Fruit fly (Drosophila melanogaster) whole organism, embryonic: ENCODE data around the gene Mbs.

Source experiments
- Abd-B ChIP-seq: fragments of 200-800 bp; sonication (Bioruptor generic); optimal IDR thresholded peaks from 2 replicates; lab custom pipeline; 2018; ENCODE audit warnings: missing biosample characterization, mild to moderate bottlenecking, missing genetic modification characterization, moderate library complexity
- Adf1 ChIP-seq: fragments of 200-800 bp; sonication (Bioruptor generic); IDR thresholded peaks from 2 replicates; pipeline ENCODE4 v1.3.6; 2022; ENCODE audit warnings: missing biosample characterization, missing genetic modification characterization
- BEAF-32 ChIP-seq: fragments of 200-800 bp; sonication (Bioruptor generic); optimal IDR thresholded peaks from 3 replicates; lab custom pipeline; 2017; ENCODE audit warnings: missing biosample characterization, missing genetic modification characterization, mild to moderate bottlenecking, moderate library complexity, missing genetic modification reagents
- CG10543 ChIP-seq: fragments of 200-800 bp; sonication (Bioruptor generic); optimal IDR thresholded peaks from 3 replicates; lab custom pipeline; 2017; ENCODE audit warnings: missing biosample characterization, mild to moderate bottlenecking, missing genetic modification characterization, moderate library complexity
- CG11398 ChIP-seq: fragments of 200-800 bp; sonication (Bioruptor generic); optimal IDR thresholded peaks from 2 replicates; lab custom pipeline; 2016; ENCODE audit warnings: missing biosample characterization, missing genetic modification characterization
- CG1233 ChIP-seq: fragments of 200-800 bp; sonication (Bioruptor generic); optimal IDR thresholded peaks from 4 replicates; lab custom pipeline; 2018; ENCODE audit warnings: missing biosample characterization, mild to moderate bottlenecking, missing genetic modification characterization
- CG12942 ChIP-seq: fragments of 200-800 bp; sonication (Bioruptor generic); optimal IDR thresholded peaks from 3 replicates; lab custom pipeline; 2016; ENCODE audit warnings: missing biosample characterization, missing genetic modification characterization
- CG14667 ChIP-seq: fragments of 200-800 bp; sonication (Bioruptor generic); IDR thresholded peaks from 2 replicates; pipeline ENCODE4 v1.3.6; 2022; ENCODE audit warnings: missing biosample characterization, missing genetic modification characterization
- CG17385 ChIP-seq: fragments of 200-800 bp; sonication (Bioruptor generic); optimal IDR thresholded peaks from 3 replicates; lab custom pipeline; 2018; ENCODE audit warnings: missing biosample characterization, mild to moderate bottlenecking, missing genetic modification characterization
- CG17829 ChIP-seq: fragments of 200-800 bp; optimal IDR thresholded peaks from 2 replicates; lab custom pipeline; 2019; ENCODE audit warnings: missing biosample characterization, mild to moderate bottlenecking, missing genetic modification characterization, moderate library complexity
- CG18476 ChIP-seq: fragments of 200-800 bp; sonication (Bioruptor generic); optimal IDR thresholded peaks from 2 replicates; lab custom pipeline; 2016; ENCODE audit warnings: missing biosample characterization, mild to moderate bottlenecking, missing genetic modification characterization
- CG18764 ChIP-seq: fragments of 200-800 bp; sonication (Bioruptor generic); optimal IDR thresholded peaks from 3 replicates; lab custom pipeline; 2016; ENCODE audit warnings: missing biosample characterization, missing genetic modification characterization
- CG31365 ChIP-seq: fragments of 200-800 bp; sonication (Bioruptor generic); optimal IDR thresholded peaks from 2 replicates; lab custom pipeline; 2018; ENCODE audit warnings: missing biosample characterization, mild to moderate bottlenecking, missing genetic modification characterization
- CG31388 ChIP-seq: fragments of 200-800 bp; sonication (Bioruptor generic); optimal IDR thresholded peaks from 2 replicates; lab custom pipeline; 2016; ENCODE audit warnings: missing biosample characterization, missing genetic modification characterization
- CG32767 ChIP-seq: fragments of 200-800 bp; sonication (Bioruptor generic); IDR thresholded peaks from 2 replicates; pipeline ENCODE4 v1.3.6; 2022; ENCODE audit warnings: missing biosample characterization, missing genetic modification characterization
- CG34422 ChIP-seq: fragments of 200-800 bp; sonication (Bioruptor generic); IDR thresholded peaks from 3 replicates; pipeline ENCODE4 v1.3.6; 2022; ENCODE audit warnings: missing biosample characterization, missing genetic modification characterization
- CG42726 ChIP-seq: fragments of 200-800 bp; sonication (Bioruptor generic); IDR thresholded peaks from 2 replicates; pipeline ENCODE4 v1.3.6; 2022; ENCODE audit warnings: missing biosample characterization, missing genetic modification characterization; ENCODE audit not compliant: partially characterized antibody
- CG4707 ChIP-seq: fragments of 200-800 bp; sonication (Bioruptor generic); optimal IDR thresholded peaks from 2 replicates; lab custom pipeline; 2018; ENCODE audit warnings: missing biosample characterization, mild to moderate bottlenecking, missing genetic modification characterization, moderate library complexity
- CG6272 ChIP-seq: fragments of 200-800 bp; sonication (Bioruptor generic); IDR thresholded peaks from 2 replicates; pipeline ENCODE4 v1.3.6; 2022; ENCODE audit warnings: missing biosample characterization, missing genetic modification characterization
- CG6813 ChIP-seq: fragments of 200-800 bp; sonication (Bioruptor generic); optimal IDR thresholded peaks from 2 replicates; lab custom pipeline; 2017; ENCODE audit warnings: missing biosample characterization, missing genetic modification characterization, mild to moderate bottlenecking, moderate library complexity, missing genetic modification reagents
- CG8924 ChIP-seq: fragments of 200-800 bp; optimal IDR thresholded peaks from 3 replicates; lab custom pipeline; 2019; ENCODE audit warnings: missing biosample characterization, mild to moderate bottlenecking, missing genetic modification characterization, moderate library complexity
- CG9215 ChIP-seq: fragments of 200-800 bp; sonication (Bioruptor generic); IDR thresholded peaks from 2 replicates; pipeline ENCODE4 v1.3.6; 2022; ENCODE audit warnings: missing biosample characterization, missing genetic modification characterization
- Dref ChIP-seq: fragments of 200-800 bp; sonication (Bioruptor generic); IDR thresholded peaks from 2 replicates; pipeline ENCODE4 v1.3.6; 2022; ENCODE audit warnings: missing biosample characterization, missing genetic modification characterization
- H15 ChIP-seq: fragments of 200-800 bp; sonication (Bioruptor generic); IDR thresholded peaks from 3 replicates; pipeline ENCODE4 v1.3.6; 2022; ENCODE audit warnings: missing biosample characterization, missing genetic modification characterization
- Hmx ChIP-seq: fragments of 200-800 bp; sonication (Bioruptor generic); optimal IDR thresholded peaks from 2 replicates; lab custom pipeline; 2016; ENCODE audit warnings: missing biosample characterization, missing genetic modification characterization
- MTF-1 ChIP-seq: fragments of 200-800 bp; sonication (Bioruptor generic); optimal IDR thresholded peaks from 2 replicates; lab custom pipeline; 2018; ENCODE audit warnings: missing biosample characterization, mild to moderate bottlenecking, missing genetic modification characterization, borderline replicate concordance
- NfI ChIP-seq: fragments of 200-800 bp; sonication (Bioruptor generic); optimal IDR thresholded peaks from 3 replicates; lab custom pipeline; 2018; ENCODE audit warnings: missing biosample characterization, mild to moderate bottlenecking, missing genetic modification characterization, moderate library complexity
- Ravus ChIP-seq: fragments of 200-800 bp; sonication (Bioruptor generic); IDR thresholded peaks from 2 replicates; pipeline ENCODE4 v1.3.6; 2022; ENCODE audit warnings: missing biosample characterization, missing genetic modification characterization
- Sin3A ChIP-seq: fragments of >200 bp; optimal IDR thresholded peaks from 2 replicates; lab custom pipeline; 2018
- ara ChIP-seq: fragments of 200-800 bp; sonication (Bioruptor generic); IDR thresholded peaks from 2 replicates; pipeline ENCODE4 v1.3.6; 2022; ENCODE audit warnings: missing biosample characterization, missing genetic modification characterization
- ash1 ChIP-seq: fragments of 200-800 bp; sonication (Bioruptor generic); optimal IDR thresholded peaks from 2 replicates; lab custom pipeline; 2018; ENCODE audit warnings: missing biosample characterization, mild to moderate bottlenecking, missing genetic modification characterization
- corto ChIP-seq: fragments of 200-800 bp; sonication (Bioruptor generic); optimal IDR thresholded peaks from 2 replicates; lab custom pipeline; 2016; ENCODE audit warnings: missing biosample characterization, mild to moderate bottlenecking, missing genetic modification characterization, moderate library complexity
- cwo ChIP-seq: fragments of 200-800 bp; sonication (Bioruptor generic); optimal IDR thresholded peaks from 3 replicates; lab custom pipeline; 2017; ENCODE audit warnings: missing biosample characterization, missing genetic modification characterization, mild to moderate bottlenecking, moderate library complexity, missing genetic modification reagents
- da ChIP-seq: fragments of 200-800 bp; sonication (Bioruptor generic); optimal IDR thresholded peaks from 2 replicates; lab custom pipeline; 2016; ENCODE audit warnings: missing biosample characterization, missing genetic modification characterization
- disco-r ChIP-seq: fragments of 200-800 bp; sonication (Bioruptor generic); optimal IDR thresholded peaks from 2 replicates; lab custom pipeline; 2016; ENCODE audit warnings: missing biosample characterization, missing genetic modification characterization
- dmrt11E ChIP-seq: fragments of 200-800 bp; sonication (Bioruptor generic); optimal IDR thresholded peaks from 3 replicates; lab custom pipeline; 2018; ENCODE audit warnings: missing biosample characterization, mild to moderate bottlenecking, missing genetic modification characterization, moderate library complexity
- her ChIP-seq: fragments of 200-800 bp; sonication (Bioruptor generic); optimal IDR thresholded peaks from 2 replicates; lab custom pipeline; 2016; ENCODE audit warnings: missing biosample characterization, missing genetic modification characterization
- nerfin-2 ChIP-seq: fragments of 200-800 bp; sonication (Bioruptor generic); IDR thresholded peaks from 2 replicates; pipeline ENCODE4 v1.3.6; 2022; ENCODE audit warnings: missing biosample characterization, missing genetic modification characterization; ENCODE audit not compliant: partially characterized antibody
- nmo ChIP-seq: fragments of 200-800 bp; sonication (Bioruptor generic); optimal IDR thresholded peaks from 2 replicates; lab custom pipeline; 2018; ENCODE audit warnings: missing biosample characterization, mild to moderate bottlenecking, missing genetic modification characterization, moderate library complexity
- org-1 ChIP-seq: fragments of 200-800 bp; sonication (Bioruptor generic); optimal IDR thresholded peaks from 2 replicates; lab custom pipeline; 2017; ENCODE audit warnings: missing biosample characterization, missing genetic modification characterization
- prd ChIP-seq, 3 experiments: fragments of >200 bp in 2 of 3; fragments of 200-800 bp in 1 of 3; sonication (Bioruptor generic) in 1 of 3; optimal IDR thresholded peaks in 2 of 3; IDR thresholded peaks in 1 of 3; 2 replicates in 2 of 3; 3 replicates in 1 of 3; pipeline versions ENCODE4 v1.3.6 to Lab custom; 2017 to 2022; ENCODE audit warnings: missing biosample characterization in 1 of 3, missing genetic modification characterization in 1 of 3
- pzg ChIP-seq: fragments of 200-800 bp; sonication (Bioruptor generic); optimal IDR thresholded peaks from 3 replicates; lab custom pipeline; 2018; ENCODE audit warnings: missing biosample characterization, mild to moderate bottlenecking, missing genetic modification characterization, moderate library complexity
- ro ChIP-seq: fragments of 200-800 bp; sonication (Bioruptor generic); IDR thresholded peaks from 2 replicates; pipeline ENCODE4 v1.3.6; 2022; ENCODE audit warnings: missing biosample characterization, missing genetic modification characterization
- sens ChIP-seq: fragments of 200-800 bp; sonication (Bioruptor generic); peaks from one replicate; lab custom pipeline; 2016; ENCODE audit warnings: missing biosample characterization, missing genetic modification characterization
- shn ChIP-seq: fragments of 200-800 bp; sonication (Bioruptor generic); optimal IDR thresholded peaks from 3 replicates; lab custom pipeline; 2016; ENCODE audit warnings: missing biosample characterization, missing genetic modification characterization
- slbo ChIP-seq: fragments of 200-800 bp; sonication (Bioruptor generic); IDR thresholded peaks from 2 replicates; pipeline ENCODE4 v1.3.6; 2022; ENCODE audit warnings: missing biosample characterization, missing genetic modification characterization
- tin ChIP-seq: fragments of 200-800 bp; sonication (Bioruptor generic); optimal IDR thresholded peaks from 3 replicates; lab custom pipeline; 2016; ENCODE audit warnings: missing biosample characterization, missing genetic modification characterization
- unc-4 ChIP-seq: fragments of 200-800 bp; sonication (Bioruptor generic); IDR thresholded peaks from 2 replicates; pipeline ENCODE4 v1.3.6; 2022; ENCODE audit warnings: missing biosample characterization, missing genetic modification characterization; ENCODE audit not compliant: partially characterized antibody
- unpg ChIP-seq: fragments of 200-800 bp; sonication (Bioruptor generic); optimal IDR thresholded peaks from 3 replicates; lab custom pipeline; 2018; ENCODE audit warnings: missing biosample characterization, mild to moderate bottlenecking, missing genetic modification characterization, moderate library complexity
- vfl ChIP-seq: fragments of 200-800 bp; sonication (Bioruptor generic); optimal IDR thresholded peaks from 2 replicates; lab custom pipeline; 2016; ENCODE audit warnings: missing biosample characterization, missing genetic modification characterization

Gene Mbs

DNA sequence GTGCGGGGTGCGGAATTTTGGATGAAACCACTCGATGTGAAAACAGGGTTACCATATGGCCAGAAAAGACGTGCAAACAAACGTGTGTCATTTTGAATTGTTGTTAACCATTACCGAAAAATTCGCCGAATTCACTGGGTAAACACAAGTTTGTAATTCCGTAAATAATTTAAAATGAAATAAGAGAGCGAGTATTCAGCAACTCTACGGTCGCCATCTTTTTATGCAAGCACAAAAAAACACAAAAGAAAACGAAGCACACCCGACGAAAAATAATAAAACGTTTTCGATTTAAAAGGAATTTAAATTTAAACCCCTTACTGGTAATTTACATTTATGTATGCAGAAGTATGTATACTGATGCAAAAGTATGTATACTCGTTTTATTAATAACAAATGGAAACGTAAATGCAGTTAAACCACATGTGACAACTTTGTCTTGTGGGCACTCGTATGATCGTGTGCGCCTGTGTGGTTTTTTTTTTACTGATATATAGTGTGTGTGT is 5.9 kb upstream of the Mbs start (continued):
- TF ChIP-seq prd (optimal IDR thresholded peaks at IDR 0.05; lab: Kevin White, UChicago) (no peak), prd (GFP tag; IDR thresholded peaks at IDR 0.05; lab: Robert Waterston, UW) (peak; percentile 95), CG34422 (GFP tag; lab: Robert Waterston, UW) (peak; percentile 92), BEAF-32 (GFP tag; lab: Kevin White, UChicago) (no peak), org-1 (GFP tag; lab: Kevin White, UChicago) (peak; percentile 87), CG17829 (tag; lab: Kevin White, UChicago) (peak; percentile 97), CG31388 (GFP tag; lab: Kevin White, UChicago) (peak; percentile 52), Dref (GFP tag; lab: Robert Waterston, UW) (peak; percentile 32; the same call in 1 of the 2 replicates), vfl (GFP tag; lab: Kevin White, UChicago) (peak; percentile 88), pzg (peak; percentile 18), ro (0 out of 2 replicates have a peak, but pooled peaks have one; percentile 60), Abd-B (GFP tag; lab: Kevin White, UChicago) (peak; percentile 75), sens (peak; percentile 99), CG6813 (GFP tag; lab: Kevin White, UChicago) (peak; percentile 92), Hmx (GFP tag; lab: Kevin White, UChicago) (peak; percentile 83), da (peak; percentile 34), CG8924 (tag; lab: Kevin White, UChicago) (peak; percentile 92), CG1233 (GFP tag; lab: Kevin White, UChicago) (peak; percentile 94), CG42726 (GFP tag; lab: Robert Waterston, UW) (no peak), shn (GFP tag; lab: Kevin White, UChicago) (peak; percentile 75), dmrt11E (tag; lab: Kevin White, UChicago) (peak; percentile 90), NfI (GFP tag; lab: Kevin White, UChicago) (peak; percentile 91), CG4707 (GFP tag; lab: Kevin White, UChicago) (peak; percentile 83), nerfin-2 (GFP tag; lab: Robert Waterston, UW) (no peak), CG10543 (GFP tag; lab: Kevin White, UChicago) (peak; percentile 79), Adf1 (GFP tag; lab: Robert Waterston, UW) (peak; percentile 70), CG18476 (GFP tag; lab: Kevin White, UChicago) (peak; percentile 93), CG6272 (GFP tag; lab: Robert Waterston, UW) (peak; percentile 82), corto (GFP tag; lab: Kevin White, UChicago) (peak; percentile 97), CG9215 (GFP tag; lab: Robert Waterston, UW) (peak; percentile 80), unc-4 (no peak), MTF-1 (GFP tag; lab: Kevin White, UChicago) (peak; percentile 86), H15 (GFP tag; lab: Robert Waterston, UW) (peak; percentile 86), CG11398 (peak; percentile 77), nmo (GFP tag; lab: Kevin White, UChicago) (peak; percentile 90), disco-r (GFP tag; lab: Kevin White, UChicago) (peak; percentile 78), tin (peak; percentile 86), ash1 (GFP tag; lab: Kevin White, UChicago) (peak; percentile 49), ara (GFP tag; lab: Robert Waterston, UW) (peak; percentile 95), Ravus (GFP tag; lab: Robert Waterston, UW) (peak; percentile 59), unpg (GFP tag; lab: Kevin White, UChicago) (peak; percentile 97), Sin3A (lab: Kevin White, UChicago) (no peak), slbo (peak; percentile 86), CG17385 (GFP tag; lab: Kevin White, UChicago) (peak; percentile 94), CG14667 (peak; percentile 86), CG32767 (GFP tag; lab: Robert Waterston, UW) (peak; percentile 90), CG12942 (GFP tag; lab: Kevin White, UChicago) (peak; percentile 82), her (peak; percentile 82), CG18764 (peak; percentile 84), cwo (GFP tag; lab: Kevin White, UChicago) (peak; percentile 90), CG31365 (tag; lab: Kevin White, UChicago) (peak; percentile 73)
